Worm (Caenorhabditis elegans) whole organism, L3 larva: ENCODE results near the gene C13G5.2.

ENCODE experiments used
- R02D3.7 ChIP-seq: fragments of 150-350 bp; optimal IDR thresholded peaks from 2 replicates; lab custom pipeline; 2014; ENCODE audit warnings: missing biosample characterization, missing genetic modification characterization
- ZK546.5 ChIP-seq: sonication (generic microtip); optimal IDR thresholded peaks from 2 replicates; lab custom pipeline; 2017; ENCODE audit warnings: missing biosample characterization, missing genetic modification characterization
- aly-2 ChIP-seq: fragments of 150-350 bp; optimal IDR thresholded peaks from 2 replicates; lab custom pipeline; 2014; ENCODE audit warnings: missing biosample characterization, missing genetic modification characterization
- ceh-16 ChIP-seq: sonication (generic microtip); optimal IDR thresholded peaks from 2 replicates; lab custom pipeline; 2017; ENCODE audit warnings: missing biosample characterization, missing genetic modification characterization
- ceh-28 ChIP-seq: fragments of 150-350 bp; optimal IDR thresholded peaks from 2 replicates; lab custom pipeline; 2014; ENCODE audit warnings: missing biosample characterization, missing genetic modification reagents, missing genetic modification characterization
- ceh-82 ChIP-seq: fragments of 150-350 bp; optimal IDR thresholded peaks from 2 replicates; lab custom pipeline; 2014; ENCODE audit warnings: missing biosample characterization, missing genetic modification characterization
- ceh-9 ChIP-seq: sonication (generic microtip); optimal IDR thresholded peaks from 2 replicates; lab custom pipeline; 2018; ENCODE audit warnings: missing biosample characterization, missing genetic modification characterization
- daf-12 ChIP-seq: fragments of 150-350 bp; optimal IDR thresholded peaks from 2 replicates; lab custom pipeline; 2014; ENCODE audit warnings: missing biosample characterization, missing genetic modification reagents, missing genetic modification characterization
- egl-27 ChIP-seq: sonication (generic microtip); optimal IDR thresholded peaks from 4 replicates; lab custom pipeline; 2017; ENCODE audit warnings: missing biosample characterization, missing genetic modification reagents, missing genetic modification characterization
- egl-5 ChIP-seq: fragments of 150-350 bp; optimal IDR thresholded peaks from 2 replicates; lab custom pipeline; 2017; ENCODE audit warnings: missing biosample characterization, missing genetic modification reagents, missing genetic modification characterization, inconsistent platforms
- elt-1 ChIP-seq: fragments of 150-350 bp; optimal IDR thresholded peaks from 2 replicates; lab custom pipeline; 2014; ENCODE audit warnings: missing biosample characterization, missing genetic modification characterization
- elt-3 ChIP-seq, 3 experiments: fragments of 150-350 bp in 1 of 3; sonication (generic microtip) in 2 of 3; optimal IDR thresholded peaks; 2 replicates in 2 of 3; 4 replicates in 1 of 3; lab custom pipeline; 2014 to 2017; ENCODE audit warnings: missing biosample characterization in 3 of 3, missing genetic modification characterization in 3 of 3
- eor-1 ChIP-seq, 2 experiments: fragments of 150-350 bp; optimal IDR thresholded peaks; 2 replicates each; lab custom pipeline; 2014 to 2018; ENCODE audit warnings: missing biosample characterization in 2 of 2, missing genetic modification characterization in 2 of 2
- fkh-10 ChIP-seq: sonication (generic microtip); optimal IDR thresholded peaks from 2 replicates; lab custom pipeline; 2017; ENCODE audit warnings: missing biosample characterization, missing genetic modification reagents, missing genetic modification characterization
- fkh-2 ChIP-seq: fragments of 150-350 bp; optimal IDR thresholded peaks from 2 replicates; lab custom pipeline; 2014; ENCODE audit warnings: missing biosample characterization, missing genetic modification reagents, missing genetic modification characterization
- fos-1 ChIP-seq: fragments of 150-350 bp; optimal IDR thresholded peaks from 2 replicates; lab custom pipeline; 2014; ENCODE audit warnings: missing biosample characterization, missing genetic modification characterization
- hmg-11 ChIP-seq: sonication (generic microtip); optimal IDR thresholded peaks from 2 replicates; lab custom pipeline; 2016; ENCODE audit warnings: missing genetic modification characterization, missing compliant biosample characterization
- jun-1 ChIP-seq: fragments of 150-350 bp; optimal IDR thresholded peaks from 2 replicates; lab custom pipeline; 2014; ENCODE audit warnings: missing biosample characterization, missing genetic modification reagents, missing genetic modification characterization
- lin-15B ChIP-seq: fragments of 150-350 bp; optimal IDR thresholded peaks from 2 replicates; lab custom pipeline; 2014; ENCODE audit warnings: missing biosample characterization, missing genetic modification characterization
- lin-39 ChIP-seq: fragments of 150-350 bp; optimal IDR thresholded peaks from 2 replicates; lab custom pipeline; 2018; ENCODE audit warnings: missing biosample characterization, missing genetic modification reagents, missing genetic modification characterization
- lsy-12 ChIP-seq: sonication (generic microtip); optimal IDR thresholded peaks from 2 replicates; lab custom pipeline; 2016; ENCODE audit warnings: mild to moderate bottlenecking, missing genetic modification characterization, missing compliant biosample characterization
- mdl-1 ChIP-seq: fragments of 150-350 bp; optimal IDR thresholded peaks from 2 replicates; lab custom pipeline; 2014; ENCODE audit warnings: missing biosample characterization, missing genetic modification characterization
- mml-1 ChIP-seq: fragments of 150-350 bp; sonication (generic microtip); optimal IDR thresholded peaks from 3 replicates; lab custom pipeline; 2014; ENCODE audit warnings: missing biosample characterization, missing genetic modification characterization
- nfya-1 ChIP-seq: sonication (generic microtip); optimal IDR thresholded peaks from 2 replicates; lab custom pipeline; 2017; ENCODE audit warnings: missing genetic modification characterization, mild to moderate bottlenecking, missing compliant biosample characterization, antibody characterized with exemption, moderate library complexity; ENCODE audit not compliant: insufficient read depth
- nhr-23 ChIP-seq: fragments of 150-350 bp; optimal IDR thresholded peaks from 2 replicates; lab custom pipeline; 2014; ENCODE audit warnings: missing biosample characterization, missing genetic modification reagents, missing genetic modification characterization
- nhr-25 ChIP-seq: sonication (generic microtip); optimal IDR thresholded peaks from 2 replicates; lab custom pipeline; 2017; ENCODE audit warnings: missing biosample characterization, missing genetic modification characterization
- nhr-28 ChIP-seq: fragments of 150-350 bp; optimal IDR thresholded peaks from 2 replicates; lab custom pipeline; 2014; ENCODE audit warnings: missing biosample characterization, missing genetic modification characterization
- nhr-43 ChIP-seq: sonication (generic microtip); optimal IDR thresholded peaks from 2 replicates; lab custom pipeline; 2016; ENCODE audit warnings: mild to moderate bottlenecking, missing genetic modification characterization, missing compliant biosample characterization; ENCODE audit not compliant: poor library complexity, severe bottlenecking
- nhr-67 ChIP-seq: fragments of 150-350 bp; optimal IDR thresholded peaks from 2 replicates; lab custom pipeline; 2014; ENCODE audit warnings: missing biosample characterization, missing genetic modification characterization
- nhr-77 ChIP-seq: fragments of 150-350 bp; optimal IDR thresholded peaks from 2 replicates; lab custom pipeline; 2014; ENCODE audit warnings: missing biosample characterization, missing genetic modification characterization
- pha-4 ChIP-seq: fragments of 150-350 bp; optimal IDR thresholded peaks from 2 replicates; lab custom pipeline; 2014; ENCODE audit warnings: missing biosample characterization, missing genetic modification reagents, missing genetic modification characterization
- pqm-1 ChIP-seq: fragments of 150-350 bp; optimal IDR thresholded peaks from 2 replicates; lab custom pipeline; 2017; ENCODE audit warnings: missing biosample characterization, missing genetic modification characterization, inconsistent platforms
- sea-2 ChIP-seq: fragments of 150-350 bp; sonication (generic microtip); optimal IDR thresholded peaks from 4 replicates; lab custom pipeline; 2014; ENCODE audit warnings: missing biosample characterization, missing genetic modification reagents, missing genetic modification characterization
- snpc-4 ChIP-seq: fragments of 150-350 bp; optimal IDR thresholded peaks from 2 replicates; lab custom pipeline; 2014; ENCODE audit warnings: missing biosample characterization, missing genetic modification characterization
- tbx-2 ChIP-seq: sonication (generic microtip); optimal IDR thresholded peaks from 2 replicates; lab custom pipeline; 2016; ENCODE audit warnings: mild to moderate bottlenecking, missing genetic modification characterization, missing compliant biosample characterization
- unc-39 ChIP-seq: sonication (generic microtip); optimal IDR thresholded peaks from 4 replicates; lab custom pipeline; 2017; ENCODE audit warnings: missing biosample characterization, missing genetic modification characterization
- unc-62 ChIP-seq: fragments of 150-350 bp; sonication (generic microtip); optimal IDR thresholded peaks from 4 replicates; lab custom pipeline; 2014; ENCODE audit warnings: missing biosample characterization, missing genetic modification reagents, missing genetic modification characterization
- ztf-11 ChIP-seq: fragments of 150-350 bp; optimal IDR thresholded peaks from 2 replicates; lab custom pipeline; 2014; ENCODE audit warnings: missing biosample characterization, missing genetic modification characterization
- ztf-4 ChIP-seq: fragments of 150-350 bp; optimal IDR thresholded peaks from 2 replicates; lab custom pipeline; 2014; ENCODE audit warnings: missing biosample characterization, missing genetic modification characterization

C13G5.2 gene

ce11 chrIII:8616587-8616986 is 1.7 kb downstream of the C13G5.2 start, which contains the start of gene C06E1.11:
TSS of gene C06E1.11 (minus strand) at chrIII:8616687.
- TF ChIP-seq ZK546.5 (no peak), ceh-28 (tag; lab: Kevin White, UChicago) (no peak), nhr-77 (tag; lab: Kevin White, UChicago) (no peak), daf-12 (tag; lab: Kevin White, UChicago) (no peak), fkh-10 (GFP tag; lab: Kevin White, UChicago) (no peak), elt-1 (tag; lab: Kevin White, UChicago) (no peak), R02D3.7 (tag; lab: Kevin White, UChicago) (no peak)

- TF ChIP-seq nhr-43 (tag; lab: Kevin White, UChicago) (no peak), egl-5 (tag; lab: Kevin White, UChicago) (no peak), lin-39 (tag; lab: Kevin White, UChicago) (no peak), nfya-1 (tag; lab: Kevin White, UChicago) (peak; percentile 20), daf-12 (tag; lab: Kevin White, UChicago) (no peak), unc-62 (GFP tag; lab: Kevin White, UChicago) (no peak), elt-3 (tag; optimal IDR thresholded peaks at IDR 0.05; lab: Kevin White, UChicago) (no peak), ceh-9 (tag; lab: Kevin White, UChicago) (no peak), pha-4 (tag; lab: Kevin White, UChicago) (peak; percentile 51), egl-27 (tag; lab: Kevin White, UChicago) (no peak), lsy-12 (no peak), ztf-4 (no peak), ZK546.5 (no peak), fkh-2 (tag; lab: Kevin White, UChicago) (no peak), lin-15B (tag; lab: Kevin White, UChicago) (peak; percentile 44), pqm-1 (no peak), hmg-11 (tag; lab: Kevin White, UChicago) (peak; percentile 9), nhr-28 (no peak)
Measured at ce11 chrIII:8614490-8614889, 3.8 kb downstream of the C13G5.2 start, which contains the start of gene rha-2. TSS of gene rha-2 (minus strand) at chrIII:8614569.

- TF ChIP-seq unc-39 (tag; lab: Kevin White, UChicago) (no peak), jun-1 (tag; lab: Kevin White, UChicago) (no peak), mdl-1 (tag; lab: Kevin White, UChicago) (no peak), lsy-12 (no peak), egl-5 (tag; lab: Kevin White, UChicago) (no peak)
Measured at ce11 chrIII:8613573-8613972, 4.7 kb downstream of the C13G5.2 start.

- no peak for TF ChIP-seq nhr-67
- TF ChIP-seq nhr-28, result no peak
- TF ChIP-seq lsy-12, result no peak
- no peak for TF ChIP-seq ceh-9 (tag; lab: Kevin White, UChicago)
- no peak for TF ChIP-seq nhr-43 (tag; lab: Kevin White, UChicago)
- no peak for TF ChIP-seq ZK546.5
- no peak for TF ChIP-seq lin-15B (tag; lab: Kevin White, UChicago)
- TF ChIP-seq unc-62 (GFP tag; lab: Kevin White, UChicago), result no peak
- TF ChIP-seq jun-1 (tag; lab: Kevin White, UChicago), result no peak
Measured at ce11 chrIII:8611282-8611681, 7.0 kb downstream of the C13G5.2 start.

ce11 chrIII:8609683-8610082 is 8.6 kb downstream of the C13G5.2 start, which contains the start of gene C06E1.9:
TSS of gene C06E1.9 (minus strand) at chrIII:8609783.
- no peak for TF ChIP-seq pqm-1
- no peak for TF ChIP-seq nfya-1 (tag; lab: Kevin White, UChicago)
- no peak for TF ChIP-seq lsy-12
- no peak for TF ChIP-seq aly-2 (tag; lab: Kevin White, UChicago)
- no peak for TF ChIP-seq sea-2
- no peak for TF ChIP-seq nhr-23 (tag; lab: Kevin White, UChicago)
- TF ChIP-seq egl-5 (tag; lab: Kevin White, UChicago), result no peak

- TF ChIP-seq nhr-67 (no peak), pqm-1 (no peak), fos-1 (tag; lab: Kevin White, UChicago) (no peak), hmg-11 (tag; lab: Kevin White, UChicago) (no peak), nhr-25 (no peak), R02D3.7 (tag; lab: Kevin White, UChicago) (no peak), ztf-11 (tag; lab: Kevin White, UChicago) (no peak), ceh-16 (tag; lab: Kevin White, UChicago) (no peak), ZK546.5 (no peak), snpc-4 (tag; lab: Kevin White, UChicago) (no peak), ztf-4 (no peak), nhr-23 (tag; lab: Kevin White, UChicago) (no peak), mml-1 (tag; lab: Kevin White, UChicago) (no peak), eor-1 (tag; optimal IDR thresholded peaks at IDR 0.05; lab: Kevin White, UChicago) (no peak), fkh-2 (tag; lab: Kevin White, UChicago) (no peak), ceh-82 (tag; lab: Kevin White, UChicago) (no peak), tbx-2 (tag; lab: Kevin White, UChicago) (no peak), pha-4 (tag; lab: Kevin White, UChicago) (no peak)
Measured at ce11 chrIII:8605532-8605931, 12.7 kb downstream of the C13G5.2 start, which contains the start of gene C06E1.1. TSS of gene C06E1.1 (plus strand) at chrIII:8605832.
